Fruit fly (Drosophila melanogaster) whole organism, embryonic: ENCODE data around the gene Cyfip.
A peak's percentile ranks its signal among the peaks of the same experiment; 100 is the strongest.

ENCODE experiments used
- Adf1 ChIP-seq: fragments of 200-800 bp; sonication (Bioruptor generic); IDR thresholded peaks from 2 replicates; pipeline ENCODE4 v1.3.6; 2022; ENCODE audit warnings: missing biosample characterization, missing genetic modification characterization
- Blimp-1 ChIP-seq: fragments of 200-800 bp; sonication (Bioruptor generic); optimal IDR thresholded peaks from 3 replicates; lab custom pipeline; 2018; ENCODE audit warnings: missing biosample characterization, missing genetic modification characterization, mild to moderate bottlenecking, moderate library complexity, missing genetic modification reagents
- C15 ChIP-seq: fragments of 200-800 bp; sonication (Bioruptor generic); IDR thresholded peaks from 3 replicates; pipeline ENCODE4 v1.3.6; 2022; ENCODE audit warnings: missing biosample characterization, missing genetic modification characterization
- CG10209 ChIP-seq: fragments of 200-800 bp; sonication (Bioruptor generic); optimal IDR thresholded peaks from 3 replicates; lab custom pipeline; 2017; ENCODE audit warnings: missing biosample characterization, mild to moderate bottlenecking, missing genetic modification characterization, missing genetic modification reagents
- CG10321 ChIP-seq: fragments of 200-800 bp; sonication (Bioruptor generic); IDR thresholded peaks from 2 replicates; pipeline ENCODE4 v1.3.6; 2022; ENCODE audit warnings: missing biosample characterization, missing genetic modification characterization
- CG12299 ChIP-seq: fragments of 200-800 bp; sonication (Bioruptor generic); optimal IDR thresholded peaks from 2 replicates; lab custom pipeline; 2018; ENCODE audit warnings: missing biosample characterization, mild to moderate bottlenecking, missing genetic modification characterization
- CG13424 ChIP-seq: fragments of 200-800 bp; sonication (Bioruptor generic); optimal IDR thresholded peaks from 2 replicates; lab custom pipeline; 2019; ENCODE audit warnings: missing biosample characterization, mild to moderate bottlenecking, missing genetic modification characterization, moderate library complexity
- CG13775 ChIP-seq: fragments of 200-800 bp; sonication (Bioruptor generic); optimal IDR thresholded peaks from 3 replicates; lab custom pipeline; 2017; ENCODE audit warnings: missing biosample characterization, mild to moderate bottlenecking, missing genetic modification characterization
- CG14441 ChIP-seq: fragments of 200-800 bp; sonication (Bioruptor generic); IDR thresholded peaks from 2 replicates; pipeline ENCODE4 v1.3.6; 2022; ENCODE audit warnings: missing biosample characterization, missing genetic modification characterization
- CG1529 ChIP-seq: fragments of 200-800 bp; sonication (Bioruptor generic); optimal IDR thresholded peaks from 3 replicates; lab custom pipeline; 2018; ENCODE audit warnings: missing biosample characterization, missing genetic modification characterization
- CG15696 ChIP-seq: fragments of 200-800 bp; sonication (Bioruptor generic); optimal IDR thresholded peaks from 2 replicates; lab custom pipeline; 2019; ENCODE audit warnings: missing biosample characterization, mild to moderate bottlenecking, missing genetic modification characterization, moderate library complexity
- CG16813 ChIP-seq: fragments of 200-800 bp; sonication (Bioruptor generic); IDR thresholded peaks from 3 replicates; pipeline ENCODE4 v1.3.6; 2022; ENCODE audit warnings: missing biosample characterization, missing genetic modification characterization; ENCODE audit not compliant: partially characterized antibody
- CG17186 ChIP-seq: fragments of 200-800 bp; sonication (Bioruptor generic); optimal IDR thresholded peaks from 3 replicates; lab custom pipeline; 2017; ENCODE audit warnings: missing biosample characterization, missing genetic modification reagents, missing genetic modification characterization
- CG17328 ChIP-seq: fragments of 200-800 bp; sonication (Bioruptor generic); IDR thresholded peaks from 2 replicates; pipeline ENCODE4 v1.3.6; 2022; ENCODE audit warnings: missing biosample characterization, missing genetic modification characterization
- CG18262 ChIP-seq: fragments of 200-800 bp; optimal IDR thresholded peaks from 3 replicates; lab custom pipeline; 2019; ENCODE audit warnings: missing biosample characterization, mild to moderate bottlenecking, missing genetic modification characterization, moderate library complexity
- CG2120 ChIP-seq: fragments of 200-800 bp; sonication (Bioruptor generic); optimal IDR thresholded peaks from 3 replicates; lab custom pipeline; 2016; ENCODE audit warnings: missing biosample characterization, missing genetic modification characterization
- CG30403 ChIP-seq: fragments of 200-800 bp; sonication (Bioruptor generic); optimal IDR thresholded peaks from 3 replicates; lab custom pipeline; 2016; ENCODE audit warnings: missing biosample characterization, missing genetic modification characterization
- CG30431 ChIP-seq: fragments of 200-800 bp; sonication (Bioruptor generic); optimal IDR thresholded peaks from 2 replicates; lab custom pipeline; 2017; ENCODE audit warnings: missing biosample characterization, missing genetic modification characterization
- CG5953 ChIP-seq: fragments of 200-800 bp; sonication (Bioruptor generic); IDR thresholded peaks from 2 replicates; pipeline ENCODE4 v1.3.6; 2022; ENCODE audit warnings: missing biosample characterization, missing genetic modification characterization
- CG6791 ChIP-seq: fragments of 200-800 bp; sonication (Bioruptor generic); IDR thresholded peaks from 3 replicates; pipeline ENCODE4 v1.3.6; 2022; ENCODE audit warnings: missing biosample characterization, missing genetic modification characterization; ENCODE audit not compliant: partially characterized antibody
- CG7786 ChIP-seq: fragments of 200-800 bp; sonication (Bioruptor generic); optimal IDR thresholded peaks from 2 replicates; lab custom pipeline; 2016; ENCODE audit warnings: missing biosample characterization, missing genetic modification characterization
- CG8765 ChIP-seq: fragments of 200-800 bp; sonication (Bioruptor generic); IDR thresholded peaks from 2 replicates; pipeline ENCODE4 v1.3.6; 2022; ENCODE audit warnings: missing biosample characterization, missing genetic modification characterization
- CG9215 ChIP-seq: fragments of 200-800 bp; sonication (Bioruptor generic); IDR thresholded peaks from 2 replicates; pipeline ENCODE4 v1.3.6; 2022; ENCODE audit warnings: missing biosample characterization, missing genetic modification characterization
- CG9797 ChIP-seq: fragments of 200-800 bp; sonication (Bioruptor generic); optimal IDR thresholded peaks from 3 replicates; lab custom pipeline; 2018; ENCODE audit warnings: missing biosample characterization, mild to moderate bottlenecking, missing genetic modification characterization
- CHES-1-like ChIP-seq: fragments of 200-800 bp; sonication (Bioruptor generic); optimal IDR thresholded peaks from 2 replicates; lab custom pipeline; 2016; ENCODE audit warnings: missing biosample characterization, missing genetic modification characterization
- Dip3 ChIP-seq: fragments of 200-800 bp; sonication (Bioruptor generic); optimal IDR thresholded peaks from 3 replicates; lab custom pipeline; 2016; ENCODE audit warnings: missing biosample characterization, missing genetic modification characterization
- Ets97D ChIP-seq: fragments of 200-800 bp; sonication (Bioruptor generic); optimal IDR thresholded peaks from 3 replicates; lab custom pipeline; 2016; ENCODE audit warnings: missing biosample characterization, missing genetic modification characterization
- HmgD ChIP-seq: fragments of 200-800 bp; sonication (Bioruptor generic); optimal IDR thresholded peaks from 3 replicates; lab custom pipeline; 2016; ENCODE audit warnings: missing biosample characterization, missing genetic modification characterization
- Lhr ChIP-seq: fragments of 200-800 bp; sonication (Bioruptor generic); optimal IDR thresholded peaks from 3 replicates; lab custom pipeline; 2017; ENCODE audit warnings: mild to moderate bottlenecking, missing biosample characterization, missing genetic modification reagents, missing genetic modification characterization
- MBD-R2 ChIP-seq: fragments of 200-800 bp; sonication (Bioruptor generic); IDR thresholded peaks from 2 replicates; pipeline ENCODE4 v1.3.6; 2022; ENCODE audit warnings: missing biosample characterization, missing genetic modification characterization
- Oli ChIP-seq: fragments of 200-800 bp; sonication (Bioruptor generic); optimal IDR thresholded peaks from 2 replicates; lab custom pipeline; 2018; ENCODE audit warnings: missing biosample characterization, mild to moderate bottlenecking, missing genetic modification characterization, moderate library complexity
- Poxn ChIP-seq: fragments of 200-800 bp; sonication (Bioruptor generic); IDR thresholded peaks from 2 replicates; pipeline ENCODE4 v1.3.6; 2022; ENCODE audit warnings: missing biosample characterization, missing genetic modification characterization
- Ptx1 ChIP-seq: fragments of 200-800 bp; sonication (Bioruptor generic); IDR thresholded peaks from 2 replicates; pipeline ENCODE4 v1.3.6; 2022; ENCODE audit warnings: missing biosample characterization, missing genetic modification characterization
- amos ChIP-seq: fragments of 200-800 bp; sonication (Bioruptor generic); IDR thresholded peaks from 2 replicates; pipeline ENCODE4 v1.3.6; 2022; ENCODE audit warnings: missing biosample characterization, missing genetic modification characterization; ENCODE audit not compliant: partially characterized antibody
- aop ChIP-seq: fragments of 200-800 bp; sonication (Bioruptor generic); IDR thresholded peaks from 2 replicates; pipeline ENCODE4 v1.3.6; 2022; ENCODE audit warnings: missing biosample characterization, missing genetic modification characterization
- cato ChIP-seq: fragments of 200-800 bp; sonication (Bioruptor generic); optimal IDR thresholded peaks from 2 replicates; lab custom pipeline; 2016; ENCODE audit warnings: missing biosample characterization, missing genetic modification characterization, borderline replicate concordance
- chif ChIP-seq, 2 experiments: fragments of 200-800 bp; sonication (Bioruptor generic); optimal IDR thresholded peaks; 3 replicates each; lab custom pipeline; 2016; ENCODE audit warnings: missing biosample characterization in 2 of 2, missing genetic modification characterization in 2 of 2
- dimm ChIP-seq: fragments of 200-800 bp; sonication (Bioruptor generic); IDR thresholded peaks from 2 replicates; pipeline ENCODE4 v1.3.6; 2022; ENCODE audit warnings: missing biosample characterization, missing genetic modification characterization
- dysf ChIP-seq: fragments of 200-800 bp; sonication (Bioruptor generic); IDR thresholded peaks from 3 replicates; pipeline ENCODE4 v1.3.6; 2022; ENCODE audit warnings: missing biosample characterization, missing genetic modification characterization
- exex ChIP-seq: fragments of 200-800 bp; sonication (Bioruptor generic); optimal IDR thresholded peaks from 4 replicates; lab custom pipeline; 2018; ENCODE audit warnings: missing biosample characterization, mild to moderate bottlenecking, missing genetic modification characterization, moderate library complexity
- fd64A ChIP-seq: fragments of 200-800 bp; sonication (Bioruptor generic); optimal IDR thresholded peaks from 3 replicates; lab custom pipeline; 2018; ENCODE audit warnings: missing biosample characterization, mild to moderate bottlenecking, missing genetic modification characterization
- grn ChIP-seq: fragments of 200-800 bp; sonication (Bioruptor generic); optimal IDR thresholded peaks from 3 replicates; lab custom pipeline; 2017; ENCODE audit warnings: missing biosample characterization, missing genetic modification characterization
- insv ChIP-seq, 2 experiments: fragments of 200-800 bp; sonication (Bioruptor generic); optimal IDR thresholded peaks; 3 replicates each; lab custom pipeline; 2016 to 2018; ENCODE audit warnings: missing biosample characterization in 2 of 2, missing genetic modification characterization in 2 of 2
- lab ChIP-seq: fragments of 200-800 bp; sonication (Bioruptor generic); optimal IDR thresholded peaks from 3 replicates; lab custom pipeline; 2017; ENCODE audit warnings: missing biosample characterization, missing genetic modification characterization, mild to moderate bottlenecking, moderate library complexity, missing genetic modification reagents
- lilli ChIP-seq: fragments of 200-800 bp; sonication (Bioruptor generic); optimal IDR thresholded peaks from 3 replicates; lab custom pipeline; 2016; ENCODE audit warnings: missing biosample characterization, missing genetic modification characterization
- p53 ChIP-seq: fragments of 200-800 bp; sonication (Bioruptor generic); optimal IDR thresholded peaks from 2 replicates; lab custom pipeline; 2016; ENCODE audit warnings: missing biosample characterization, missing genetic modification characterization
- prd ChIP-seq, 3 experiments: fragments of >200 bp in 2 of 3; fragments of 200-800 bp in 1 of 3; sonication (Bioruptor generic) in 1 of 3; optimal IDR thresholded peaks in 2 of 3; IDR thresholded peaks in 1 of 3; 2 replicates in 2 of 3; 3 replicates in 1 of 3; pipeline versions ENCODE4 v1.3.6 to Lab custom; 2017 to 2022; ENCODE audit warnings: missing biosample characterization in 1 of 3, missing genetic modification characterization in 1 of 3
- slp2 ChIP-seq: fragments of 200-800 bp; sonication (Bioruptor generic); optimal IDR thresholded peaks from 2 replicates; lab custom pipeline; 2016; ENCODE audit warnings: missing biosample characterization, missing genetic modification characterization
- stwl ChIP-seq: fragments of 200-800 bp; sonication (Bioruptor generic); optimal IDR thresholded peaks from 3 replicates; lab custom pipeline; 2018; ENCODE audit warnings: missing biosample characterization, mild to moderate bottlenecking, missing genetic modification characterization, moderate library complexity
- twi ChIP-seq: fragments of 200-800 bp; optimal IDR thresholded peaks from 2 replicates; lab custom pipeline; 2019; ENCODE audit warnings: missing biosample characterization, mild to moderate bottlenecking, missing genetic modification characterization, moderate library complexity
- z ChIP-seq: fragments of 200-800 bp; sonication (Bioruptor generic); IDR thresholded peaks from 3 replicates; pipeline ENCODE4 v1.3.6; 2022; ENCODE audit warnings: missing biosample characterization, missing genetic modification characterization

The Cyfip gene

DNA sequence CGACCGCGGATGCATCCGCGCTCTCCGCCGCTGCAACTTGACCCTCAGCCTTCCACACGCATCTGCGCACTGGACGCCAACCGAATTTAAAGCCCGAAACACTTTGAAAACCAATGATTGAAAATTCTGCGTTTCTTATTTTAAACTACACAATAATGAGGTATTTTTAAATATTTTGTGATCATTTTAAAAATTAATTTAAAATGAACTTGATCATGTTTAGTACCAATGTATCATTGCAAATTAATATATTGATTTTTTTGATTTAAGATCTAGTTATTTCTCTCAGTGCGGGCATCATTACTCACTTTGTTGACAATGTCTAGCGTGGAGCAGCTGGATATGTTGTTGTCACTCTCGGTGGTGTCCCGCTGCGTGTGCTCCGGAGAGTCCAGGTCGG, 33.8 kb downstream of the Cyfip start (continued):
- TF ChIP-seq aop (no peak), grn (GFP tag; lab: Kevin White, UChicago) (no peak), CG9797 (GFP tag; lab: Kevin White, UChicago) (no peak), Poxn (GFP tag; lab: Robert Waterston, UW) (no peak), CG18262 (tag; lab: Kevin White, UChicago) (peak; percentile 47), chif (GFP tag; optimal IDR thresholded peaks at IDR 0.05; lab: Kevin White, UChicago) (no peak), Ptx1 (GFP tag; lab: Robert Waterston, UW) (peak; percentile 39; the same call in 1 of the 2 replicates), cato (GFP tag; lab: Kevin White, UChicago) (no peak), CG12299 (tag; lab: Kevin White, UChicago) (no peak), CG5953 (GFP tag; lab: Robert Waterston, UW) (no peak), CG17186 (GFP tag; lab: Kevin White, UChicago) (no peak), CG9215 (no peak), dimm (GFP tag; lab: Robert Waterston, UW) (no peak), amos (no peak), Lhr (GFP tag; lab: Kevin White, UChicago) (no peak), insv (GFP tag; optimal IDR thresholded peaks at IDR 0.05; lab: Kevin White, UChicago) (no peak), CG13424 (tag; lab: Kevin White, UChicago) (peak; percentile 40), dysf (GFP tag; lab: Robert Waterston, UW) (peak; percentile 40; the same call in 1 of the 3 replicates), twi (no peak), C15 (GFP tag; lab: Robert Waterston, UW) (no peak), p53 (GFP tag; lab: Kevin White, UChicago) (no peak), CG10209 (GFP tag; lab: Kevin White, UChicago) (peak; percentile 37), lab (GFP tag; lab: Kevin White, UChicago) (no peak), Adf1 (GFP tag; lab: Robert Waterston, UW) (0 out of 2 replicates have a peak, but pooled peaks have one; percentile 11), CG6791 (no peak), Ets97D (no peak), CG17328 (GFP tag; lab: Robert Waterston, UW) (peak; percentile 59), Oli (tag; lab: Kevin White, UChicago) (peak; percentile 25), CG2120 (GFP tag; lab: Kevin White, UChicago) (peak; percentile 35), Blimp-1 (GFP tag; lab: Kevin White, UChicago) (no peak), CG8765 (GFP tag; lab: Robert Waterston, UW) (no peak), CG1529 (GFP tag; lab: Kevin White, UChicago) (no peak), exex (no peak), CG15696 (tag; lab: Kevin White, UChicago) (no peak), z (GFP tag; lab: Robert Waterston, UW) (no peak), MBD-R2 (GFP tag; lab: Robert Waterston, UW) (no peak), Dip3 (no peak), CG10321 (GFP tag; lab: Robert Waterston, UW) (0 out of 2 replicates have a peak, but pooled peaks have one; percentile 8), CG30431 (GFP tag; lab: Kevin White, UChicago) (no peak), slp2 (no peak), CG30403 (GFP tag; lab: Kevin White, UChicago) (peak; percentile 63), stwl (tag; lab: Kevin White, UChicago) (no peak), CG13775 (GFP tag; lab: Kevin White, UChicago) (no peak), CG16813 (GFP tag; lab: Robert Waterston, UW) (no peak), CHES-1-like (no peak), prd (optimal IDR thresholded peaks at IDR 0.05; lab: Kevin White, UChicago) (no peak), prd (GFP tag; IDR thresholded peaks at IDR 0.05; lab: Robert Waterston, UW) (peak; percentile 40; the same call in 2 of the 3 replicates), CG7786 (GFP tag; lab: Kevin White, UChicago) (no peak), lilli (GFP tag; lab: Kevin White, UChicago) (peak; percentile 4), fd64A (GFP tag; lab: Kevin White, UChicago) (no peak), CG14441 (GFP tag; lab: Robert Waterston, UW) (peak; percentile 51), HmgD (GFP tag; lab: Kevin White, UChicago) (no peak)
